Worm (Caenorhabditis elegans) whole organism, early embryonic: ENCODE results near the gene C02F5.3.

Experiments
- ama-1 ChIP-seq: fragments of 150-350 bp; optimal IDR thresholded peaks from 2 replicates; lab custom pipeline; 2014
- ceh-13 ChIP-seq: fragments of 200-800 bp; sonication (Bioruptor generic); optimal IDR thresholded peaks from 2 replicates; lab custom pipeline; 2018; ENCODE audit warnings: mild to moderate bottlenecking, missing genetic modification characterization, missing compliant biosample characterization
- tra-4 ChIP-seq: sonication (generic microtip); optimal IDR thresholded peaks from 2 replicates; lab custom pipeline; 2017; ENCODE audit warnings: missing genetic modification characterization, missing compliant biosample characterization

DNA sequence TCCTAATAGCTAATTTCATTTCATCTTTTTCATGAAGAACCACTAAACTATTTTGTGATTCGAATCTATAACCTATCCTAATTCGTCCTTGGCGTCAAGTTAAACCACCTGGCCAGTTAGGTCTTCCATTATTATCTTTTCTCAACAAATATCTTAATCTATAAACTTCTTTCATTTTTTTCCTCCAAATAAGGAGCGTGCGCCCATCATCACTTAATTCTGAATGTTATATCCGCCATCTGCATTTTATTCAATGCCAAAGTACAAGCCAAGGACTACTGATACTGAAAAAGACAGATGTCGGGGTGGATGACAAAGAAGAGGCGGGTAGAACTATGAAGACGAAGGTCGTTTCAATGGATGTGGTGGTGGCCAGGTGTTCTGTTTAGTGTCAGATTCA is 16.8 kb upstream of the C02F5.3 start:
- TF ChIP-seq tra-4 (tag; lab: Kevin White, UChicago) (no peak), ceh-13 (GFP tag; lab: Kevin White, UChicago) (no peak), ama-1 (lab: Kevin White, UChicago) (no peak)
